Fruit fly (Drosophila melanogaster): ENCODE measurements around the gene CG15894.
A peak's percentile ranks its signal among the peaks of the same experiment; 100 is the strongest.

DNA sequence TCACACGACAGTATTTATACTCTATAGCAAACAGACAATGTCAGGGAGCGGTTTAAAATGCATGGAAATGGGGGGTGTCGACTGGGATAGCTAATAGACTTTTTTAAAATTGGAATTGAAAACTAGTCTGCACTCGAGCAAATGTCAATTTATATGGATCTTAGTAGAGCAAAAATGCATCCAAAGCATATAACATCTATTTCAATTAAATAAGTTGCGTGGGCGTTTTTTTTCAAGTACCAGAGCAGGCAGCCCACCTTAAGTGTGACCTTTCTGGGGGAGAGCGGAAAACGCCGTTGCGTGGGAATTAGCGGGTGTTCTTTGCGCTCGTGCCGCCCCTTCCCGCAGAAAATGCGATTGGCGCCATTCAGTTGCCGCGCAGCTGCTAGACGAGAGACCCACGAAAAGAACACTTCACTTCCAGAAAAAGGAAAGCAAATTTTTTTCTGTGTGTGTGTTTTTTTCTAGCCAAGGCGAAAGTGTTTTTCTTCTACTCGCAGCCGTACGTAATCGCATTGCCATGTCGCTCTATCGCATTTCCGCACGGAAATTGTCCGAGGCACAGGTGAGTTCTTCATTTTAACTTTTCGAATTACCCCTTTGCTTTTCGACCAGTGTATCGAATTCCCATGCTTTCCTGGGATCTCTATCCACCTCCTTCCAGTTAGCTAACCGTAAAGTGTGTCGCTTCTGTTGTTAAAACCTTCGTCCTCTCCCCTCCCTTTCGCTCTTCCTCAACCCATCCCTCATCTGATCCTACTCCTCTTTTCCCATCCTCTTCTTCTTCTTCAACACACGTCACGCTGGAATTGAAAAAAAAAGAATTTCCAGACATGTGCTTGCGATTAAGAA lies 43.1 kb downstream of the CG15894 start:
- TF ChIP-seq CG17806 (tag; optimal IDR thresholded peaks at IDR 0.05): no peak
- no peak for TF ChIP-seq EcR (GFP tag; optimal IDR thresholded peaks at IDR 0.05)
- TF ChIP-seq CG8159 (tag; optimal IDR thresholded peaks at IDR 0.05): peak; percentile 2
- no peak; the same call in 1 of the 2 replicates for TF ChIP-seq CG12605 (GFP tag; IDR thresholded peaks at IDR 0.05)
- TF ChIP-seq gl (tag; optimal IDR thresholded peaks at IDR 0.05): no peak
- TF ChIP-seq Pif1A (GFP tag; optimal IDR thresholded peaks at IDR 0.05): no peak
- TF ChIP-seq Ets98B (GFP tag; IDR thresholded peaks at IDR 0.05): no peak
- TF ChIP-seq CG9948 (tag; optimal IDR thresholded peaks at IDR 0.05): no peak
- TF ChIP-seq CG4496 (GFP tag; IDR thresholded peaks at IDR 0.05): peak; percentile 44; the same call in 1 of the 3 replicates
- peak; percentile 16 for TF ChIP-seq CG8301 (tag; optimal IDR thresholded peaks at IDR 0.05)
- TF ChIP-seq CG14655 (GFP tag; optimal IDR thresholded peaks at IDR 0.05): no peak
- peak; percentile 50; the same call in 2 of the 3 replicates for TF ChIP-seq fd96Ca (GFP tag; IDR thresholded peaks at IDR 0.05)
- TF ChIP-seq CG13204 (GFP tag; optimal IDR thresholded peaks at IDR 0.05): no peak
- no peak for TF ChIP-seq rn (GFP tag; IDR thresholded peaks at IDR 0.05)

Data from whole organism, pupa.